Worm (Caenorhabditis elegans): Measurements from ENCODE around the gene C35A5.11.

Gene C35A5.11

DNA sequence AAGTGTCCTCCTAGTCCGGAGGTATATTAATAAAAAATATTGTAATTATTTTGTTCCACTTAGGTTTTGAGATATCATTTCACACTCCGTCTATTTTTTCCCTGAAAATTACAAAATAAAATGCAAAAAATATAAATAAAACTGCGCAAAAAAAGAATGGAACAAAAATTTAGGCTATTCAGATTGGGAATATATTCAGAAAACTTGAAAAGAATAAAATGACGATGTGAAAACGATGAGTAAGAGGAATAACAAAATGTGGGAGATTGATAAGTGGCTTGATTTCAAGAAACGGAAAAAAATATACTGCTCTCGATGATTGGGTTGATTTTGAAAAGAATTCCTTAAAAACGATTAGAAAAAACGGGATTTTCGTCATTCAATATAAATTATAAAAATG lies 11.4 kb upstream of the C35A5.11 start, which contains the start of gene dmsr-8:
Gene dmsr-8, minus strand, starts transcription at position 101 of the 400 bp plus-strand sequence.
- TF ChIP-seq let-526 (GFP tag; IDR thresholded peaks at IDR 0.05) (no peak), F57C9.4 (tag; optimal IDR thresholded peaks at IDR 0.05) (no peak), sdz-38 (tag; optimal IDR thresholded peaks at IDR 0.05) (no peak), B0261.1 (tag; optimal IDR thresholded peaks at IDR 0.05) (no peak), Y53F4B.3 (GFP tag; IDR thresholded peaks at IDR 0.05) (no peak), B0336.3 (GFP tag; IDR thresholded peaks at IDR 0.05) (no peak), egrh-3 (GFP tag; IDR thresholded peaks at IDR 0.05) (no peak), nhr-120 (GFP tag; IDR thresholded peaks at IDR 0.05) (no peak), madf-8 (GFP tag; conservative IDR thresholded peaks at IDR 0.05) (no peak), ztf-25 (GFP tag; IDR thresholded peaks at IDR 0.05) (no peak), ztf-28 (GFP tag; IDR thresholded peaks at IDR 0.05) (no peak), F49E8.2 (tag; optimal IDR thresholded peaks at IDR 0.05; ENCODE audit: insufficient read depth) (no peak), ama-1 (optimal IDR thresholded peaks at IDR 0.05) (no peak), ama-1 (GFP tag; optimal IDR thresholded peaks at IDR 0.05) (no peak)

DNA sequence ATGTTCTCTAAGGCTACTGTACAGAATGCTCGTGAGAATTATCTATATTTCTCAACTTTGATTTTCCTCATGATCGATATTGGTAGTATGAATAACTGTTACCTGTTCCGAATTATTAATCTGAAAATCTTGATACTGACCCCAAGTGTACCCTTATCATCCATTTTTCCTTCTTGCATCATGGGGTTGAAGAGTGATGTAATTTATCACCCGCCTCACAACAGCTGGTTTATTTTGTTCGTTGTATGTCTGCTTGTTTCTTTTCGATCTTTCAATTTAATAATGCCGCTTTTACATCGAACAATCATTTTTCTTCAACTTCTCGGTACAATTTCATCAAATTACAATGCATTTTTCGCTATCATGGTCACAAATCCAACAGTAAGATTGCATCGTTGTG lies 5.9 kb upstream of the C35A5.11 start, which contains the start of gene C35A5.6:
Gene C35A5.6, plus strand, starts transcription at position 283 of the 400 bp plus-strand sequence.
- TF ChIP-seq bed-1 (GFP tag; IDR thresholded peaks at IDR 0.05), result no peak
- TF ChIP-seq hmg-20 (GFP tag; IDR thresholded peaks at IDR 0.05), result no peak
- TF ChIP-seq lin-26 (GFP tag; IDR thresholded peaks at IDR 0.05), result no peak
- no peak for TF ChIP-seq ZK185.1 (tag; optimal IDR thresholded peaks at IDR 0.05; ENCODE audit: poor library complexity, severe bottlenecking)
- TF ChIP-seq K12H6.12 (tag; optimal IDR thresholded peaks at IDR 0.05), result no peak
- no peak for TF ChIP-seq hlh-12 (tag; optimal IDR thresholded peaks at IDR 0.05)
- TF ChIP-seq lag-1 (GFP tag; IDR thresholded peaks at IDR 0.05), result no peak
- TF ChIP-seq nfya-1 (tag; optimal IDR thresholded peaks at IDR 0.05; ENCODE audit: borderline replicate concordance, insufficient read depth), result no peak
- TF ChIP-seq mes-4 (tag; optimal IDR thresholded peaks at IDR 0.05), result no peak
- no peak for TF ChIP-seq F57C9.4 (tag; optimal IDR thresholded peaks at IDR 0.05)
- no peak for TF ChIP-seq unc-62 (GFP tag; optimal IDR thresholded peaks at IDR 0.05)
- no peak for TF ChIP-seq ceh-58 (GFP tag; IDR thresholded peaks at IDR 0.05)
- no peak for TF ChIP-seq somi-1 (GFP tag; optimal IDR thresholded peaks at IDR 0.05)
- TF ChIP-seq ztf-18 (tag; optimal IDR thresholded peaks at IDR 0.05), result no peak
- no peak for TF ChIP-seq F10E7.11 (tag; optimal IDR thresholded peaks at IDR 0.05)
- TF ChIP-seq repo-1 (tag; optimal IDR thresholded peaks at IDR 0.05), result no peak
- no peak for TF ChIP-seq attf-6 (GFP tag; IDR thresholded peaks at IDR 0.05)
- no peak for TF ChIP-seq attf-5 (GFP tag; optimal IDR thresholded peaks at IDR 0.05)
- TF ChIP-seq lin-40 (tag; optimal IDR thresholded peaks at IDR 0.05), result no peak
- no peak for TF ChIP-seq madf-10 (tag; optimal IDR thresholded peaks at IDR 0.05)

DNA sequence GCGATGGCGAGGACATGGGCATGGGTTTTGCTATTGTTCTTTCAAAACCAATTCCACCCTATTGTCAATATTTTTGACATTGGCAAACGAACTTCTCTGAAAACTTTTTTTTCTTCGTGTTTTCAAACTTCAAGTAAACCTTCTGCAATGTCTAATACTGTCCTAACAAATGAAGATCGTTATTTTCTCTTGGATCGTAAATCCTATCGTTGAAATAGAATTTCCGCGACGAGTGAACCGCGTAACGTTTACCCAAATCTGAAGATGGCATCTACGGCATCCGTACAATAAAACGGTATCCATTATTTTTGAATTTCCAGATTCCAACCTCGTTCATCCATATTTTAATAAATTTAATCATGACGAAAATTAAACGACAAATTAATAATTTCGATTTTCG lies 2.6 kb upstream of the C35A5.11 start, which contains the start of gene C35A5.5:
Gene C35A5.5, plus strand, starts transcription at position 301 of the 400 bp plus-strand sequence.
- TF ChIP-seq rec-8 (tag; optimal IDR thresholded peaks at IDR 0.05), result no peak
- no peak for TF ChIP-seq ztf-3 (GFP tag; optimal IDR thresholded peaks at IDR 0.05)
- TF ChIP-seq aptf-2 (GFP tag; conservative IDR thresholded peaks at IDR 0.05), result no peak
- TF ChIP-seq snpc-1.3 (tag; optimal IDR thresholded peaks at IDR 0.05; ENCODE audit: insufficient read depth), result no peak

Measured in whole organism, young adult.